Worm (Caenorhabditis elegans) whole organism, L4 larva: ENCODE measurements around the gene W09G12.8.
A peak's percentile ranks its signal among the peaks of the same experiment; 100 is the strongest.

Source experiments
- D1046.2 ChIP-seq: fragments of 200-800 bp; sonication (Bioruptor generic); IDR thresholded peaks from 2 replicates; pipeline ENCODE4 v1.3.6; 2022; ENCODE audit warnings: missing genetic modification characterization, missing compliant biosample characterization
- F10B5.3 ChIP-seq: sonication (generic microtip); optimal IDR thresholded peaks from 2 replicates; lab custom pipeline; 2016; ENCODE audit warnings: mild to moderate bottlenecking, missing genetic modification characterization, missing compliant biosample characterization
- F37D6.2 ChIP-seq: sonication (generic microtip); optimal IDR thresholded peaks from 2 replicates; lab custom pipeline; 2016; ENCODE audit warnings: mild to moderate bottlenecking, missing genetic modification characterization, missing compliant biosample characterization
- R02D3.7 ChIP-seq: fragments of 150-350 bp; sonication (generic microtip); optimal IDR thresholded peaks from 3 replicates; lab custom pipeline; 2014; ENCODE audit warnings: missing biosample characterization, missing genetic modification characterization
- Y75B8A.6 ChIP-seq: fragments of 200-800 bp; sonication (Bioruptor generic); IDR thresholded peaks from 2 replicates; pipeline ENCODE4 v1.3.6; 2022; ENCODE audit warnings: missing genetic modification reagents, missing genetic modification characterization, missing compliant biosample characterization
- aha-1 ChIP-seq: fragments of 150-350 bp; peaks from one replicate; lab custom pipeline; 2014; ENCODE audit warnings: missing biosample characterization, missing genetic modification characterization
- aly-2 ChIP-seq: sonication (generic microtip); optimal IDR thresholded peaks from 2 replicates; lab custom pipeline; 2018; ENCODE audit warnings: missing biosample characterization, missing genetic modification characterization
- ama-1 ChIP-seq: fragments of 150-350 bp; optimal IDR thresholded peaks from 2 replicates; lab custom pipeline; 2014; ENCODE audit warnings: inconsistent platforms, mixed read lengths
- arid-1 ChIP-seq: fragments of 200-800 bp; sonication (Bioruptor generic); conservative IDR thresholded peaks from 2 replicates; pipeline ENCODE4 v1.3.6; 2022; ENCODE audit warnings: missing genetic modification reagents, missing genetic modification characterization, missing compliant biosample characterization
- ceh-62 ChIP-seq: sonication (generic microtip); optimal IDR thresholded peaks from 2 replicates; lab custom pipeline; 2017; ENCODE audit warnings: missing biosample characterization, missing genetic modification characterization
- daf-16 ChIP-seq, 3 experiments: sonication (generic microtip); optimal IDR thresholded peaks; 2 replicates each; lab custom pipeline; 2016 to 2017; ENCODE audit warnings: missing genetic modification characterization in 3 of 3, missing genetic modification reagents in 3 of 3, mild to moderate bottlenecking in 2 of 3, missing compliant biosample characterization in 2 of 3, missing biosample characterization in 1 of 3, moderate library complexity in 1 of 3
- daf-8 ChIP-seq: fragments of 200-800 bp; sonication (Bioruptor generic); IDR thresholded peaks from 2 replicates; pipeline ENCODE4 v1.3.6; 2022; ENCODE audit warnings: missing genetic modification characterization, missing compliant biosample characterization
- dmd-6 ChIP-seq: fragments of 200-800 bp; sonication (Bioruptor generic); IDR thresholded peaks from 2 replicates; pipeline ENCODE4 v1.3.6; 2022; ENCODE audit warnings: missing genetic modification reagents, missing genetic modification characterization, missing compliant biosample characterization
- dmd-8 ChIP-seq: fragments of 200-800 bp; sonication (Bioruptor generic); IDR thresholded peaks from 2 replicates; pipeline ENCODE4 v1.3.6; 2022; ENCODE audit warnings: missing genetic modification characterization, missing compliant biosample characterization
- dmd-9 ChIP-seq: fragments of 200-800 bp; sonication (Bioruptor generic); IDR thresholded peaks from 2 replicates; pipeline ENCODE4 v1.3.6; 2022; ENCODE audit warnings: missing genetic modification reagents, missing genetic modification characterization, missing compliant biosample characterization
- dve-1 ChIP-seq: sonication (generic microtip); optimal IDR thresholded peaks from 2 replicates; lab custom pipeline; 2017; ENCODE audit warnings: antibody characterized with exemption, mild to moderate bottlenecking, missing genetic modification characterization, missing compliant biosample characterization; ENCODE audit not compliant: insufficient read depth
- egl-43 ChIP-seq: fragments of 200-800 bp; sonication (Bioruptor generic); IDR thresholded peaks from 2 replicates; pipeline ENCODE4 v1.3.6; 2022; ENCODE audit warnings: missing genetic modification reagents, missing genetic modification characterization, missing compliant biosample characterization
- fos-1 ChIP-seq: fragments of 150-350 bp; optimal IDR thresholded peaks from 2 replicates; lab custom pipeline; 2014; ENCODE audit warnings: missing biosample characterization, missing genetic modification characterization
- lin-15B ChIP-seq: fragments of 150-350 bp; sonication (generic microtip); optimal IDR thresholded peaks from 3 replicates; lab custom pipeline; 2014; ENCODE audit warnings: missing biosample characterization, missing genetic modification characterization
- lin-39 ChIP-seq: fragments of 150-350 bp; optimal IDR thresholded peaks from 2 replicates; lab custom pipeline; 2014; ENCODE audit warnings: missing biosample characterization, missing genetic modification reagents, missing genetic modification characterization
- madf-5 ChIP-seq, 2 experiments: fragments of 200-800 bp; sonication (Bioruptor generic); IDR thresholded peaks; 2 replicates each; pipeline ENCODE4 v1.3.6; 2022; ENCODE audit warnings: missing compliant biosample characterization in 2 of 2, missing genetic modification characterization in 2 of 2
- madf-9 ChIP-seq: fragments of 200-800 bp; sonication (Bioruptor generic); conservative IDR thresholded peaks from 2 replicates; pipeline ENCODE4 v1.3.6; 2022; ENCODE audit warnings: missing genetic modification reagents, missing genetic modification characterization, missing compliant biosample characterization
- mdl-1 ChIP-seq, 2 experiments: fragments of 150-350 bp in 1 of 2; sonication (generic microtip) in 1 of 2; optimal IDR thresholded peaks; 2 replicates each; lab custom pipeline; 2014 to 2017; ENCODE audit warnings: missing biosample characterization in 2 of 2, missing genetic modification characterization in 2 of 2
- mep-1 ChIP-seq: fragments of 150-350 bp; sonication (generic microtip); optimal IDR thresholded peaks from 3 replicates; lab custom pipeline; 2014; ENCODE audit warnings: missing biosample characterization, missing genetic modification characterization
- mes-2 ChIP-seq: sonication (generic microtip); optimal IDR thresholded peaks from 2 replicates; lab custom pipeline; 2016; ENCODE audit warnings: missing genotype, mild to moderate bottlenecking, missing genetic modification characterization, missing compliant biosample characterization; ENCODE audit not compliant: poor library complexity, severe bottlenecking
- mxl-3 ChIP-seq: fragments of 200-800 bp; sonication (Bioruptor generic); optimal IDR thresholded peaks from 2 replicates; lab custom pipeline; 2018; ENCODE audit warnings: mild to moderate bottlenecking, missing genetic modification characterization, missing compliant biosample characterization
- nhr-10 ChIP-seq: fragments of 150-350 bp; optimal IDR thresholded peaks from 2 replicates; lab custom pipeline; 2014; ENCODE audit warnings: missing biosample characterization, missing genetic modification characterization
- nhr-28 ChIP-seq: fragments of 150-350 bp; optimal IDR thresholded peaks from 2 replicates; lab custom pipeline; 2014; ENCODE audit warnings: missing biosample characterization, missing genetic modification characterization
- nhr-6 ChIP-seq: fragments of 150-350 bp; optimal IDR thresholded peaks from 2 replicates; lab custom pipeline; 2014; ENCODE audit warnings: missing biosample characterization, missing genetic modification characterization
- nhr-77 ChIP-seq: fragments of 150-350 bp; optimal IDR thresholded peaks from 2 replicates; lab custom pipeline; 2014; ENCODE audit warnings: missing biosample characterization, missing genetic modification characterization
- pha-4 ChIP-seq, 2 experiments: fragments of 150-350 bp in 1 of 2; fragments of 200-800 bp in 1 of 2; sonication (Bioruptor generic) in 1 of 2; IDR thresholded peaks in 1 of 2; optimal IDR thresholded peaks in 1 of 2; 2 replicates each; pipeline versions ENCODE4 v1.3.6 to Lab custom; 2014 to 2022; ENCODE audit warnings: missing genetic modification characterization in 2 of 2, missing genetic modification reagents in 2 of 2, missing biosample characterization in 1 of 2, missing compliant biosample characterization in 1 of 2
- php-3 ChIP-seq: fragments of 200-800 bp; sonication (Bioruptor generic); IDR thresholded peaks from 2 replicates; pipeline ENCODE4 v1.3.6; 2022; ENCODE audit warnings: missing genetic modification reagents, missing genetic modification characterization, missing compliant biosample characterization
- pqm-1 ChIP-seq: sonication (generic microtip); optimal IDR thresholded peaks from 2 replicates; lab custom pipeline; 2017; ENCODE audit warnings: missing biosample characterization, missing genetic modification characterization
- set-16 ChIP-seq: fragments of 200-800 bp; sonication (Bioruptor generic); IDR thresholded peaks from 2 replicates; pipeline ENCODE4 v1.3.6; 2022; ENCODE audit warnings: missing genetic modification reagents, missing genetic modification characterization, missing compliant biosample characterization
- skn-1 ChIP-seq: fragments of 150-350 bp; optimal IDR thresholded peaks from 2 replicates; lab custom pipeline; 2014; ENCODE audit warnings: missing biosample characterization, missing genetic modification characterization
- snpc-1.2 ChIP-seq: fragments of 200-800 bp; sonication (Bioruptor generic); IDR thresholded peaks from 2 replicates; pipeline ENCODE4 v1.3.6; 2022; ENCODE audit warnings: missing genetic modification reagents, missing genetic modification characterization, missing compliant biosample characterization
- zip-2 ChIP-seq: fragments of 150-350 bp; optimal IDR thresholded peaks from 2 replicates; lab custom pipeline; 2014; ENCODE audit warnings: missing biosample characterization, missing genetic modification characterization
- ztf-11 ChIP-seq: fragments of 150-350 bp; optimal IDR thresholded peaks from 2 replicates; lab custom pipeline; 2014; ENCODE audit warnings: missing biosample characterization, missing genetic modification characterization
- ztf-7 ChIP-seq: fragments of 150-350 bp; optimal IDR thresholded peaks from 2 replicates; lab custom pipeline; 2014; ENCODE audit warnings: missing biosample characterization, missing genetic modification characterization

W09G12.8 gene

ce11 chrIV:1221167-1221566 lies 4.8 kb upstream of the W09G12.8 start, which contains the start of gene W09G12.10:
W09G12.10 (minus strand) TSS chrIV:1221287.
- TF ChIP-seq F37D6.2, result no peak
- TF ChIP-seq madf-9 (GFP tag; lab: Robert Waterston, UW), result no peak
- no peak for TF ChIP-seq daf-8 (GFP tag; lab: Robert Waterston, UW)
- TF ChIP-seq mes-2 (tag; lab: Kevin White, UChicago), result no peak

ce11 chrIV:1224781-1225180 lies 1.2 kb upstream of the W09G12.8 start:
- no peak for TF ChIP-seq R02D3.7
- no peak for TF ChIP-seq lin-15B (tag; lab: Kevin White, UChicago)
- no peak for TF ChIP-seq nhr-6
- TF ChIP-seq aha-1 (tag; lab: Kevin White, UChicago), result peak; percentile 11
- no peak for TF ChIP-seq Y75B8A.6 (GFP tag; lab: Robert Waterston, UW)
- TF ChIP-seq php-3, result no peak
- TF ChIP-seq ceh-62 (tag; lab: Kevin White, UChicago), result no peak
- no peak for TF ChIP-seq F37D6.2

- no peak for TF ChIP-seq D1046.2
- TF ChIP-seq ztf-11, result no peak
- no peak for TF ChIP-seq daf-16 (GFP tag; optimal IDR thresholded peaks at IDR 0.05; lab: Kevin White, UChicago)
- peak; percentile 6 for TF ChIP-seq daf-16 (tag; optimal IDR thresholded peaks at IDR 0.05; lab: Kevin White, UChicago)
- TF ChIP-seq nhr-77, result peak; percentile 47
- peak; percentile 41 for TF ChIP-seq dve-1 (tag; lab: Kevin White, UChicago)
- no peak for TF ChIP-seq mdl-1 (tag; optimal IDR thresholded peaks at IDR 0.05; lab: Kevin White, UChicago)
- TF ChIP-seq nhr-28 (tag; lab: Kevin White, UChicago), result peak; percentile 32
- TF ChIP-seq ama-1 (lab: Kevin White, UChicago), result no peak
- no peak for TF ChIP-seq pha-4 (GFP tag; IDR thresholded peaks at IDR 0.05; lab: Robert Waterston, UW)
- TF ChIP-seq pha-4 (tag; optimal IDR thresholded peaks at IDR 0.05; lab: Kevin White, UChicago), result no peak
- TF ChIP-seq pqm-1 (tag; lab: Kevin White, UChicago), result peak; percentile 79
- TF ChIP-seq dmd-6, result peak; percentile 67
- no peak for TF ChIP-seq nhr-10
- TF ChIP-seq arid-1 (GFP tag; lab: Robert Waterston, UW), result no peak
Measured at ce11 chrIV:1228675-1229130, 2.7 kb downstream of the W09G12.8 start, which contains the start of gene W09G12.7. W09G12.7 (plus strand) TSS chrIV:1229080.

DNA sequence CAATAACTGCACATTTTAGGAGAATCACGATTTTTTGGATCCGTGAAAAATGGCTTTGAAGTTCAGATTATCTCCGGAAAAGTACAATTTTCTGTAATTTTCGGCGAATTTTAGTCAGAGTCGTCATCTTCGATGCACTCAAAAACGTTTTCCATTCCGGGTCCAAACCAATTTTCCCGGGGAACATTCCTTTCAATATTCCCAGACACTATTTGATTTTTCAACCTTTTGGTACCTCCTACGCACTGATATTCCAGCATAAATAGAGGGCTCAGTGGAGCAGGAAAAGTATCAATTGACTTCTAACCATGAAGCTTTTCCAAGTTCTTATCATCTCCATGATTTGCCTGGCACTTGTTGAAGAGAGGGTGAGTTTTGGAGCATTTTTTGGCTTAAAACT lies 5.6 kb downstream of the W09G12.8 start, which contains the start of gene W09G12.6:
Gene W09G12.6, plus strand, starts transcription at position 301 of the 400 bp plus-strand sequence.
- TF ChIP-seq dmd-9 (GFP tag; lab: Robert Waterston, UW) (no peak), ztf-7 (no peak), lin-39 (tag; lab: Kevin White, UChicago) (no peak), Y75B8A.6 (GFP tag; lab: Robert Waterston, UW) (no peak), F10B5.3 (no peak), dmd-8 (GFP tag; lab: Robert Waterston, UW) (no peak), fos-1 (tag; lab: Kevin White, UChicago) (no peak), zip-2 (tag; lab: Kevin White, UChicago) (no peak), mxl-3 (GFP tag; lab: Kevin White, UChicago) (no peak), aly-2 (tag; lab: Kevin White, UChicago) (no peak), F37D6.2 (no peak)

ce11 chrIV:1232419-1233145 lies 6.6 kb downstream of the W09G12.8 start:
- no peak for TF ChIP-seq F37D6.2
- peak; percentile 99 for TF ChIP-seq set-16
- peak; percentile 63 for TF ChIP-seq egl-43
- TF ChIP-seq skn-1 (tag; lab: Kevin White, UChicago), result no peak
- TF ChIP-seq pha-4 (GFP tag; IDR thresholded peaks at IDR 0.05; lab: Robert Waterston, UW), result peak; percentile 69; the same call in 1 of the 2 replicates
- TF ChIP-seq pha-4 (tag; optimal IDR thresholded peaks at IDR 0.05; lab: Kevin White, UChicago), result no peak
- 0 out of 4 replicates have a peak, but pooled peaks of 1 of the 2 experiments have one; percentile 35 for TF ChIP-seq madf-5 (GFP tag; IDR thresholded peaks at IDR 0.05; lab: Robert Waterston, UW)
- no peak for TF ChIP-seq nhr-10
- TF ChIP-seq snpc-1.2, result 0 out of 2 replicates have a peak, but pooled peaks have one; percentile 40
- TF ChIP-seq dmd-9 (GFP tag; lab: Robert Waterston, UW), result no peak
- TF ChIP-seq mep-1 (tag; lab: Kevin White, UChicago), result no peak
- peak; percentile 90 for TF ChIP-seq aha-1 (tag; lab: Kevin White, UChicago)
